Fruit fly (Drosophila melanogaster) whole organism, embryonic: ENCODE measurements around the gene Eig71Ei.

ENCODE experiments used
- Atf-2 ChIP-seq: fragments of 200-800 bp; sonication (Bioruptor generic); optimal IDR thresholded peaks from 2 replicates; lab custom pipeline; 2016; ENCODE audit warnings: missing biosample characterization, missing genetic modification characterization
- Atf6 ChIP-seq: fragments of 200-800 bp; sonication (Bioruptor generic); IDR thresholded peaks from 2 replicates; pipeline ENCODE4 v1.3.6; 2022; ENCODE audit warnings: missing biosample characterization, missing genetic modification characterization
- CG10209 ChIP-seq: fragments of 200-800 bp; sonication (Bioruptor generic); optimal IDR thresholded peaks from 3 replicates; lab custom pipeline; 2017; ENCODE audit warnings: missing biosample characterization, mild to moderate bottlenecking, missing genetic modification characterization, missing genetic modification reagents
- CG1024 ChIP-seq: fragments of 200-800 bp; sonication (Bioruptor generic); IDR thresholded peaks from 2 replicates; pipeline ENCODE4 v1.3.6; 2022; ENCODE audit warnings: missing biosample characterization, missing genetic modification characterization
- CG12155 ChIP-seq: fragments of 200-800 bp; sonication (Bioruptor generic); optimal IDR thresholded peaks from 3 replicates; lab custom pipeline; 2016; ENCODE audit warnings: missing biosample characterization, missing genetic modification characterization
- CG1233 ChIP-seq: fragments of 200-800 bp; sonication (Bioruptor generic); optimal IDR thresholded peaks from 4 replicates; lab custom pipeline; 2018; ENCODE audit warnings: missing biosample characterization, mild to moderate bottlenecking, missing genetic modification characterization
- CG13123 ChIP-seq: fragments of 200-800 bp; sonication (Bioruptor generic); optimal IDR thresholded peaks from 2 replicates; lab custom pipeline; 2016; ENCODE audit warnings: missing biosample characterization, missing genetic modification characterization
- CG14050 ChIP-seq: fragments of 200-800 bp; sonication (Bioruptor generic); IDR thresholded peaks from 3 replicates; pipeline ENCODE4 v1.3.6; 2022; ENCODE audit warnings: missing biosample characterization, missing genetic modification characterization
- CG14965 ChIP-seq: fragments of 200-800 bp; sonication (Bioruptor generic); optimal IDR thresholded peaks from 2 replicates; lab custom pipeline; 2016; ENCODE audit warnings: missing biosample characterization, missing genetic modification characterization, borderline replicate concordance
- CG16815 ChIP-seq: fragments of 200-800 bp; sonication (Bioruptor generic); optimal IDR thresholded peaks from 3 replicates; lab custom pipeline; 2017; ENCODE audit warnings: missing biosample characterization, mild to moderate bottlenecking, missing genetic modification characterization
- CG16863 ChIP-seq: fragments of 200-800 bp; sonication (Bioruptor generic); optimal IDR thresholded peaks from 3 replicates; lab custom pipeline; 2016; ENCODE audit warnings: missing biosample characterization, missing genetic modification characterization
- CG17568 ChIP-seq: fragments of 200-800 bp; sonication (Bioruptor generic); optimal IDR thresholded peaks from 2 replicates; lab custom pipeline; 2018; ENCODE audit warnings: missing biosample characterization, mild to moderate bottlenecking, missing genetic modification characterization, moderate library complexity
- CG18599 ChIP-seq: fragments of 200-800 bp; sonication (Bioruptor generic); optimal IDR thresholded peaks from 3 replicates; lab custom pipeline; 2017; ENCODE audit warnings: missing biosample characterization, missing genetic modification characterization, mild to moderate bottlenecking, moderate library complexity, missing genetic modification reagents
- CG2120 ChIP-seq: fragments of 200-800 bp; sonication (Bioruptor generic); optimal IDR thresholded peaks from 3 replicates; lab custom pipeline; 2016; ENCODE audit warnings: missing biosample characterization, missing genetic modification characterization
- CG32767 ChIP-seq: fragments of 200-800 bp; sonication (Bioruptor generic); IDR thresholded peaks from 2 replicates; pipeline ENCODE4 v1.3.6; 2022; ENCODE audit warnings: missing biosample characterization, missing genetic modification characterization
- CG34422 ChIP-seq: fragments of 200-800 bp; sonication (Bioruptor generic); IDR thresholded peaks from 3 replicates; pipeline ENCODE4 v1.3.6; 2022; ENCODE audit warnings: missing biosample characterization, missing genetic modification characterization
- CG4360 ChIP-seq: fragments of 200-800 bp; sonication (Bioruptor generic); IDR thresholded peaks from 2 replicates; pipeline ENCODE4 v1.3.6; 2022; ENCODE audit warnings: missing biosample characterization, missing genetic modification characterization
- CG4854 ChIP-seq: fragments of 200-800 bp; sonication (Bioruptor generic); optimal IDR thresholded peaks from 2 replicates; lab custom pipeline; 2016; ENCODE audit warnings: missing biosample characterization, missing genetic modification characterization, inconsistent platforms
- CG5180 ChIP-seq: fragments of 200-800 bp; sonication (Bioruptor generic); optimal IDR thresholded peaks from 3 replicates; lab custom pipeline; 2017; ENCODE audit warnings: missing biosample characterization, missing genetic modification characterization, mild to moderate bottlenecking, moderate library complexity, missing genetic modification reagents
- CG7556 ChIP-seq: fragments of 200-800 bp; sonication (Bioruptor generic); optimal IDR thresholded peaks from 2 replicates; lab custom pipeline; 2017; ENCODE audit warnings: missing biosample characterization, mild to moderate bottlenecking, missing genetic modification characterization
- CG8924 ChIP-seq: fragments of 200-800 bp; optimal IDR thresholded peaks from 3 replicates; lab custom pipeline; 2019; ENCODE audit warnings: missing biosample characterization, mild to moderate bottlenecking, missing genetic modification characterization, moderate library complexity
- CHES-1-like ChIP-seq: fragments of 200-800 bp; sonication (Bioruptor generic); optimal IDR thresholded peaks from 2 replicates; lab custom pipeline; 2016; ENCODE audit warnings: missing biosample characterization, missing genetic modification characterization
- CTCF ChIP-seq: fragments of 200-800 bp; sonication (Bioruptor generic); optimal IDR thresholded peaks from 2 replicates; lab custom pipeline; 2017; ENCODE audit warnings: missing biosample characterization, mild to moderate bottlenecking, missing genetic modification characterization, moderate library complexity
- CrebB ChIP-seq: fragments of 200-800 bp; sonication (Bioruptor generic); optimal IDR thresholded peaks from 3 replicates; lab custom pipeline; 2018; ENCODE audit warnings: missing biosample characterization, mild to moderate bottlenecking, missing genetic modification characterization
- Dip3 ChIP-seq: fragments of 200-800 bp; sonication (Bioruptor generic); optimal IDR thresholded peaks from 3 replicates; lab custom pipeline; 2016; ENCODE audit warnings: missing biosample characterization, missing genetic modification characterization
- H15 ChIP-seq: fragments of 200-800 bp; sonication (Bioruptor generic); IDR thresholded peaks from 3 replicates; pipeline ENCODE4 v1.3.6; 2022; ENCODE audit warnings: missing biosample characterization, missing genetic modification characterization
- Hr51 ChIP-seq, 2 experiments: fragments of 200-800 bp; sonication (Bioruptor generic); optimal IDR thresholded peaks; 2 replicates in 1 of 2; 3 replicates in 1 of 2; lab custom pipeline; 2016 to 2018; ENCODE audit warnings: missing biosample characterization in 2 of 2, missing genetic modification characterization in 2 of 2, mild to moderate bottlenecking in 1 of 2, moderate library complexity in 1 of 2
- NfI ChIP-seq: fragments of 200-800 bp; sonication (Bioruptor generic); optimal IDR thresholded peaks from 3 replicates; lab custom pipeline; 2018; ENCODE audit warnings: missing biosample characterization, mild to moderate bottlenecking, missing genetic modification characterization, moderate library complexity
- Ptx1 ChIP-seq: fragments of 200-800 bp; sonication (Bioruptor generic); IDR thresholded peaks from 2 replicates; pipeline ENCODE4 v1.3.6; 2022; ENCODE audit warnings: missing biosample characterization, missing genetic modification characterization
- Sry-δ ChIP-seq: fragments of 200-800 bp; sonication (Bioruptor generic); optimal IDR thresholded peaks from 2 replicates; lab custom pipeline; 2016; ENCODE audit warnings: missing biosample characterization, missing genetic modification characterization
- Ssrp ChIP-seq: fragments of 200-800 bp; sonication (Bioruptor generic); optimal IDR thresholded peaks from 2 replicates; lab custom pipeline; 2018; ENCODE audit warnings: missing biosample characterization, mild to moderate bottlenecking, missing genetic modification characterization, moderate library complexity
- aop ChIP-seq: fragments of 200-800 bp; sonication (Bioruptor generic); IDR thresholded peaks from 2 replicates; pipeline ENCODE4 v1.3.6; 2022; ENCODE audit warnings: missing biosample characterization, missing genetic modification characterization
- bcd ChIP-seq: fragments of 200-800 bp; sonication (Bioruptor generic); optimal IDR thresholded peaks from 2 replicates; lab custom pipeline; 2017; ENCODE audit warnings: missing biosample characterization, mild to moderate bottlenecking, missing genetic modification characterization
- bigmax ChIP-seq: fragments of 200-800 bp; sonication (Bioruptor generic); optimal IDR thresholded peaks from 2 replicates; lab custom pipeline; 2018; ENCODE audit warnings: missing biosample characterization, mild to moderate bottlenecking, missing genetic modification characterization
- chif ChIP-seq, 2 experiments: fragments of 200-800 bp; sonication (Bioruptor generic); optimal IDR thresholded peaks; 3 replicates each; lab custom pipeline; 2016; ENCODE audit warnings: missing biosample characterization in 2 of 2, missing genetic modification characterization in 2 of 2
- croc ChIP-seq: fragments of 200-800 bp; sonication (Bioruptor generic); conservative IDR thresholded peaks from 3 replicates; pipeline ENCODE4 v1.3.6; 2022; ENCODE audit warnings: missing biosample characterization, missing genetic modification characterization
- gsb ChIP-seq: fragments of 200-800 bp; sonication (Bioruptor generic); IDR thresholded peaks from 2 replicates; pipeline ENCODE4 v1.3.6; 2022; ENCODE audit warnings: missing biosample characterization, missing genetic modification characterization
- hth ChIP-seq: fragments of >200 bp; optimal IDR thresholded peaks from 2 replicates; lab custom pipeline; 2017; ENCODE audit warnings: inconsistent platforms
- jigr1 ChIP-seq: fragments of 200-800 bp; sonication (Bioruptor generic); IDR thresholded peaks from 3 replicates; pipeline ENCODE4 v1.3.6; 2022; ENCODE audit warnings: missing biosample characterization, missing genetic modification characterization
- lola ChIP-seq, 3 experiments: fragments of >200 bp in 2 of 3; fragments of 200-800 bp in 1 of 3; sonication (Bioruptor generic) in 1 of 3; optimal IDR thresholded peaks; 2 replicates each; lab custom pipeline; 2017 to 2019; ENCODE audit warnings: missing biosample characterization in 3 of 3, missing genetic modification characterization in 3 of 3, mild to moderate bottlenecking in 1 of 3, moderate library complexity in 1 of 3
- nau ChIP-seq: fragments of 200-800 bp; sonication (Bioruptor generic); optimal IDR thresholded peaks from 3 replicates; lab custom pipeline; 2017; ENCODE audit warnings: missing biosample characterization, mild to moderate bottlenecking, missing genetic modification characterization, missing genetic modification reagents
- odd ChIP-seq: fragments of 200-800 bp; sonication (Bioruptor generic); optimal IDR thresholded peaks from 2 replicates; lab custom pipeline; 2017; ENCODE audit warnings: missing biosample characterization, mild to moderate bottlenecking, missing genetic modification characterization
- otp ChIP-seq: fragments of 200-800 bp; sonication (Bioruptor generic); IDR thresholded peaks from 3 replicates; pipeline ENCODE4, ENCODE4 v1.3.6; 2022; ENCODE audit warnings: missing biosample characterization, missing genetic modification characterization
- p53 ChIP-seq: fragments of 200-800 bp; sonication (Bioruptor generic); optimal IDR thresholded peaks from 2 replicates; lab custom pipeline; 2016; ENCODE audit warnings: missing biosample characterization, missing genetic modification characterization
- rib ChIP-seq: fragments of 200-800 bp; sonication (Bioruptor generic); IDR thresholded peaks from 2 replicates; pipeline ENCODE4 v1.3.6; 2022; ENCODE audit warnings: missing biosample characterization, missing genetic modification characterization
- salm ChIP-seq: fragments of 200-800 bp; sonication (Bioruptor generic); optimal IDR thresholded peaks from 2 replicates; lab custom pipeline; 2018; ENCODE audit warnings: missing biosample characterization, mild to moderate bottlenecking, missing genetic modification characterization
- stwl ChIP-seq: fragments of 200-800 bp; sonication (Bioruptor generic); optimal IDR thresholded peaks from 3 replicates; lab custom pipeline; 2018; ENCODE audit warnings: missing biosample characterization, mild to moderate bottlenecking, missing genetic modification characterization, moderate library complexity
- tna ChIP-seq: fragments of 200-800 bp; sonication (Bioruptor generic); IDR thresholded peaks from 2 replicates; pipeline ENCODE4 v1.3.6; 2022; ENCODE audit warnings: missing biosample characterization, missing genetic modification characterization; ENCODE audit not compliant: partially characterized antibody
- trh ChIP-seq: fragments of 200-800 bp; sonication (Bioruptor generic); optimal IDR thresholded peaks from 2 replicates; lab custom pipeline; 2016; ENCODE audit warnings: missing biosample characterization, missing genetic modification characterization
- tup ChIP-seq: fragments of 200-800 bp; sonication (Bioruptor generic); optimal IDR thresholded peaks from 2 replicates; lab custom pipeline; 2016; ENCODE audit warnings: missing biosample characterization, mild to moderate bottlenecking, missing genetic modification characterization, moderate library complexity
- vfl ChIP-seq: fragments of 200-800 bp; sonication (Bioruptor generic); optimal IDR thresholded peaks from 2 replicates; lab custom pipeline; 2016; ENCODE audit warnings: missing biosample characterization, missing genetic modification characterization

Eig71Ei gene

dm6 chr3L:15700338-15700966, 40.9 kb downstream of the Eig71Ei start (continued):
- TF ChIP-seq H15, result no peak
- TF ChIP-seq CG7556, result peak; percentile 72
- TF ChIP-seq CG1024, result no peak
- TF ChIP-seq CG32767, result peak; percentile 23; the same call in 1 of the 2 replicates
- TF ChIP-seq CG14050, result no peak
- TF ChIP-seq salm (tag; lab: Kevin White, UChicago), result no peak
- no peak for TF ChIP-seq jigr1 (GFP tag; lab: Robert Waterston, UW)
- TF ChIP-seq CG17568 (GFP tag; lab: Kevin White, UChicago), result no peak
- no peak for TF ChIP-seq Hr51 (GFP tag; optimal IDR thresholded peaks at IDR 0.05; lab: Kevin White, UChicago)
- TF ChIP-seq CG14965, result no peak
- TF ChIP-seq CG8924 (tag; lab: Kevin White, UChicago), result peak; percentile 75
- TF ChIP-seq nau (GFP tag; lab: Kevin White, UChicago), result no peak
- peak; percentile 95 for TF ChIP-seq CG4360
- TF ChIP-seq CG1233 (GFP tag; lab: Kevin White, UChicago), result no peak
- no peak for TF ChIP-seq CG12155 (GFP tag; lab: Kevin White, UChicago)
- TF ChIP-seq croc (GFP tag; lab: Robert Waterston, UW), result no peak
- no peak for TF ChIP-seq Dip3 (GFP tag; lab: Kevin White, UChicago)
- no peak for TF ChIP-seq CHES-1-like (GFP tag; lab: Kevin White, UChicago)
- TF ChIP-seq rib, result no peak
- no peak for TF ChIP-seq NfI (GFP tag; lab: Kevin White, UChicago)
- TF ChIP-seq CG16863 (GFP tag; lab: Kevin White, UChicago), result no peak
- no peak for TF ChIP-seq CG4854
- TF ChIP-seq bigmax (GFP tag; lab: Kevin White, UChicago), result no peak
- TF ChIP-seq CG18599 (GFP tag; lab: Kevin White, UChicago), result no peak
- TF ChIP-seq CG34422 (GFP tag; lab: Robert Waterston, UW), result no peak
- TF ChIP-seq CG13123 (GFP tag; lab: Kevin White, UChicago), result no peak
- no peak for TF ChIP-seq CG2120 (GFP tag; lab: Kevin White, UChicago)
- no peak for TF ChIP-seq trh (GFP tag; lab: Kevin White, UChicago)
- peak; percentile 62 for TF ChIP-seq CG10209 (GFP tag; lab: Kevin White, UChicago)
- TF ChIP-seq Atf-2 (GFP tag; lab: Kevin White, UChicago), result no peak
- TF ChIP-seq tup (GFP tag; lab: Kevin White, UChicago), result no peak
- no peak for TF ChIP-seq odd
- no peak for TF ChIP-seq Ptx1 (GFP tag; lab: Robert Waterston, UW)
- TF ChIP-seq p53 (GFP tag; lab: Kevin White, UChicago), result no peak
- peak in 1 of 3 experiments; percentile 96 for TF ChIP-seq lola (GFP tag; optimal IDR thresholded peaks at IDR 0.05; lab: Kevin White, UChicago)
- TF ChIP-seq CrebB (tag; lab: Kevin White, UChicago), result no peak
- no peak for TF ChIP-seq CG5180 (GFP tag; lab: Kevin White, UChicago)
- no peak for TF ChIP-seq aop
- TF ChIP-seq gsb, result no peak
- no peak for TF ChIP-seq bcd (GFP tag; lab: Kevin White, UChicago)
- peak; percentile 81 for TF ChIP-seq CG16815 (GFP tag; lab: Kevin White, UChicago)
- TF ChIP-seq stwl (tag; lab: Kevin White, UChicago), result peak; percentile 14
- TF ChIP-seq Ssrp (tag; lab: Kevin White, UChicago), result peak; percentile 57
- TF ChIP-seq vfl (GFP tag; lab: Kevin White, UChicago), result no peak
- no peak for TF ChIP-seq tna (GFP tag; lab: Robert Waterston, UW)
- TF ChIP-seq CTCF (GFP tag; lab: Kevin White, UChicago), result no peak
- TF ChIP-seq otp (GFP tag; lab: Robert Waterston, UW), result no peak
- TF ChIP-seq Sry-δ (GFP tag; lab: Kevin White, UChicago), result no peak
- no peak for TF ChIP-seq hth
- TF ChIP-seq chif (GFP tag; optimal IDR thresholded peaks at IDR 0.05; lab: Kevin White, UChicago), result peak in 1 of 2 experiments; percentile 58
- no peak for TF ChIP-seq Atf6 (GFP tag; lab: Robert Waterston, UW)
